Worm (Caenorhabditis elegans): Measurements from ENCODE around the gene zchc-1A.

DNA sequence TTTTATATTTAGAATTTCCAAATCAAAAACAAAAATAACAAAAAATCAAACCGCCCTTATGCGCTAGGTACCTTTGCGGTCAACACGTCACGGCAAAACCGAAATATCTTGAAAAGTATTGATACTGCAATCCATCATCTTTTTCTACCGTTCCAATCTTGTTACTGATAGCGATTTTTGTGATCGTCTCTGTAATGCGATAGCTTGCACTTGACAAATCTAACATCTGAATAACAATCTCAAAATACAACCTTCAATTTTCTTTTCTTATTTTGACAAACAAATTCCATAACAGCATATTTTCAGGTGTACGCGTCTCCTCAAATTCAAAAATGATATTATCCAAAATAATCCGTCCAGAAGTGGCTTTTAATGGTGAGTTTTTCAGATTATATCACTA is 40.2 kb upstream of the zchc-1A start, which contains the start of gene tbc-7:
- TF ChIP-seq jun-1 (tag; optimal IDR thresholded peaks at IDR 0.05): no peak
- no peak for TF ChIP-seq nhr-11 (tag; optimal IDR thresholded peaks at IDR 0.05)
- TF ChIP-seq egl-5 (tag; optimal IDR thresholded peaks at IDR 0.05): no peak
- TF ChIP-seq lsy-12 (tag; optimal IDR thresholded peaks at IDR 0.05): no peak
- no peak for TF ChIP-seq snpc-4 (tag; optimal IDR thresholded peaks at IDR 0.05)
- no peak for TF ChIP-seq fkh-10 (GFP tag; optimal IDR thresholded peaks at IDR 0.05)
- TF ChIP-seq nhr-12 (tag; optimal IDR thresholded peaks at IDR 0.05): no peak
- no peak for TF ChIP-seq nhr-77 (tag; optimal IDR thresholded peaks at IDR 0.05)

Data from whole organism, L3 larva.